Worm (Caenorhabditis elegans) whole organism, L4 larva: ENCODE data around the gene str-118.

Source experiments
- daf-16 ChIP-seq, 3 experiments: sonication (generic microtip); optimal IDR thresholded peaks; 2 replicates each; lab custom pipeline; 2016 to 2017; ENCODE audit warnings: missing genetic modification characterization in 3 of 3, missing genetic modification reagents in 3 of 3, mild to moderate bottlenecking in 2 of 3, missing compliant biosample characterization in 2 of 3, missing biosample characterization in 1 of 3, moderate library complexity in 1 of 3
- daf-8 ChIP-seq: fragments of 200-800 bp; sonication (Bioruptor generic); IDR thresholded peaks from 2 replicates; pipeline ENCODE4 v1.3.6; 2022; ENCODE audit warnings: missing genetic modification characterization, missing compliant biosample characterization
- fkh-10 ChIP-seq: fragments of 150-350 bp; optimal IDR thresholded peaks from 2 replicates; lab custom pipeline; 2014; ENCODE audit warnings: missing biosample characterization, missing genetic modification reagents, missing genetic modification characterization
- hlh-11 ChIP-seq: fragments of 200-800 bp; sonication (Bioruptor generic); optimal IDR thresholded peaks from 2 replicates; lab custom pipeline; 2018; ENCODE audit warnings: mild to moderate bottlenecking, missing genetic modification characterization, missing compliant biosample characterization
- lin-29 ChIP-seq: fragments of 200-800 bp; sonication (Bioruptor generic); IDR thresholded peaks from 2 replicates; pipeline ENCODE4 v1.3.6; 2022; ENCODE audit warnings: missing genetic modification reagents, missing genetic modification characterization, missing compliant biosample characterization
- lin-38 ChIP-seq: fragments of 200-800 bp; sonication (Bioruptor generic); IDR thresholded peaks from 2 replicates; pipeline ENCODE4 v1.3.6; 2022; ENCODE audit warnings: missing genetic modification reagents, missing genetic modification characterization, missing compliant biosample characterization
- lin-39 ChIP-seq: fragments of 150-350 bp; optimal IDR thresholded peaks from 2 replicates; lab custom pipeline; 2014; ENCODE audit warnings: missing biosample characterization, missing genetic modification reagents, missing genetic modification characterization
- lir-3 ChIP-seq: sonication (generic microtip); optimal IDR thresholded peaks from 2 replicates; lab custom pipeline; 2016; ENCODE audit warnings: mild to moderate bottlenecking, missing genetic modification characterization, missing compliant biosample characterization
- unc-39 ChIP-seq: sonication (generic microtip); optimal IDR thresholded peaks from 2 replicates; lab custom pipeline; 2017; ENCODE audit warnings: missing biosample characterization, missing genetic modification characterization
- unc-62 ChIP-seq, 3 experiments: fragments of 150-350 bp in 1 of 3; sonication (generic microtip); optimal IDR thresholded peaks in 2 of 3; peaks in 1 of 3; 1 replicate in 1 of 3; 2 replicates in 2 of 3; lab custom pipeline; 2014 to 2017; ENCODE audit warnings: missing biosample characterization in 3 of 3, missing genetic modification characterization in 3 of 3, missing genetic modification reagents in 3 of 3, missing genotype in 1 of 3
- zfp-2 ChIP-seq: sonication (generic microtip); optimal IDR thresholded peaks from 2 replicates; lab custom pipeline; 2016; ENCODE audit warnings: mild to moderate bottlenecking, missing genetic modification characterization, missing compliant biosample characterization
- zfp-3 ChIP-seq: fragments of 200-800 bp; sonication (Bioruptor generic); conservative IDR thresholded peaks from 2 replicates; pipeline ENCODE4 v1.3.6; 2022; ENCODE audit warnings: missing genetic modification reagents, missing genetic modification characterization, missing compliant biosample characterization

DNA sequence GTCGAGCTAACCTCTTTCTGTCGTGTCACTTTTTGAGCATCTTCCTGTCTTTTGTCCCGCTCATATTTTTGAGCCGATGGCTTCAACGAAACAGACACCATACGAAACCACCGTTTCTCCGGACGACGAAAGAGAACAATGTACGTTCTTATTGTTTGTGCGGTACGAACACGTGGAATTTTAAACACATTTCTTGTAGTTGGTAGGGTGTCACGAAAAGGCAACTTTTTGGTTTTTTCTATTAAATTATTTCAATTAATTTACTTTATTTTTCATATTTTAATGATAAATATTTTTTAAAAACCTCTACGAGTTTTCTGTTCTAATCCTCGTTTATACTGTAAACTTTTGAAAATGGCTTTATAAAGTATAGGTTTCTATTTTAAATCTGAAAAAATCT, 39.2 kb downstream of the str-118 start, which contains the start of gene R04B5.11:
- TF ChIP-seq zfp-3 (GFP tag; lab: Robert Waterston, UW), result no peak
- no peak for TF ChIP-seq unc-39 (tag; lab: Kevin White, UChicago)
- TF ChIP-seq lin-38 (GFP tag; lab: Robert Waterston, UW), result no peak
- TF ChIP-seq zfp-2 (tag; lab: Kevin White, UChicago), result no peak
- no peak for TF ChIP-seq fkh-10 (GFP tag; lab: Kevin White, UChicago)
- no peak for TF ChIP-seq daf-8 (GFP tag; lab: Robert Waterston, UW)
- no peak for TF ChIP-seq lin-39 (tag; lab: Kevin White, UChicago)
- no peak for TF ChIP-seq daf-16 (GFP tag; optimal IDR thresholded peaks at IDR 0.05; lab: Kevin White, UChicago)
- TF ChIP-seq daf-16 (tag; optimal IDR thresholded peaks at IDR 0.05; lab: Kevin White, UChicago), result no peak
- TF ChIP-seq unc-62 (GFP tag; optimal IDR thresholded peaks at IDR 0.05 in 1 of 2; lab: Kevin White, UChicago), result no peak
- no peak for TF ChIP-seq unc-62 (tag; optimal IDR thresholded peaks at IDR 0.05; lab: Kevin White, UChicago)
- no peak for TF ChIP-seq lin-29
- TF ChIP-seq lir-3, result no peak
- no peak for TF ChIP-seq hlh-11 (tag; lab: Kevin White, UChicago)
